Worm (Caenorhabditis elegans): ENCODE measurements around the gene fbxa-82.

The fbxa-82 gene

ce11 chrV:15082291-15082690 lies 30.0 kb upstream of the fbxa-82 start, which contains the start of the genes C01G10.10 and C01G10.9 (continued):
- no peak for TF ChIP-seq nhr-42 (GFP tag; IDR thresholded peaks at IDR 0.05)
- peak; percentile 64 for TF ChIP-seq dmd-6 (GFP tag; IDR thresholded peaks at IDR 0.05)
- TF ChIP-seq php-3 (GFP tag; IDR thresholded peaks at IDR 0.05) = no peak
- TF ChIP-seq T20F7.1 (GFP tag; optimal IDR thresholded peaks at IDR 0.05) = peak; percentile 33
- no peak for TF ChIP-seq D1046.2 (GFP tag; IDR thresholded peaks at IDR 0.05)
- TF ChIP-seq lir-3 (tag; optimal IDR thresholded peaks at IDR 0.05) = no peak
- no peak for TF ChIP-seq Y75B8A.6 (GFP tag; IDR thresholded peaks at IDR 0.05)
- TF ChIP-seq dpl-1 (GFP tag; optimal IDR thresholded peaks at IDR 0.05) = peak; percentile 63
- no peak for TF ChIP-seq nhr-77 (tag; optimal IDR thresholded peaks at IDR 0.05)
- peak; percentile 71 for TF ChIP-seq duxl-1 (tag; optimal IDR thresholded peaks at IDR 0.05; ENCODE audit: poor library complexity)
- peak; percentile 1 for TF ChIP-seq nhr-48 (tag; optimal IDR thresholded peaks at IDR 0.05)
- peak in 1 of 2 experiments; percentile 80 for TF ChIP-seq lsy-2 (tag; optimal IDR thresholded peaks at IDR 0.05)
- no peak for TF ChIP-seq ZK546.5 (tag; optimal IDR thresholded peaks at IDR 0.05)
- TF ChIP-seq snpc-1.2 (GFP tag; IDR thresholded peaks at IDR 0.05) = no peak
- TF ChIP-seq mxl-2 (GFP tag; conservative IDR thresholded peaks at IDR 0.05) = no peak
- no peak for TF ChIP-seq skn-1 (tag; optimal IDR thresholded peaks at IDR 0.05)
- no peak for TF ChIP-seq pha-4 (GFP tag; IDR thresholded peaks at IDR 0.05)
- no peak for TF ChIP-seq pha-4 (tag; optimal IDR thresholded peaks at IDR 0.05)
- no peak for TF ChIP-seq ceh-28 (tag; optimal IDR thresholded peaks at IDR 0.05)
- no peak for TF ChIP-seq mdl-1 (tag; optimal IDR thresholded peaks at IDR 0.05)
- peak; percentile 31 for TF ChIP-seq spr-1 (tag; optimal IDR thresholded peaks at IDR 0.05)
- no peak for TF ChIP-seq ztf-11 (tag; optimal IDR thresholded peaks at IDR 0.05)
- no peak for TF ChIP-seq sdz-12 (GFP tag; optimal IDR thresholded peaks at IDR 0.05)
- TF ChIP-seq aly-2 (tag; optimal IDR thresholded peaks at IDR 0.05) = no peak
- TF ChIP-seq ztf-7 (tag; optimal IDR thresholded peaks at IDR 0.05) = no peak
- TF ChIP-seq fos-1 (tag; optimal IDR thresholded peaks at IDR 0.05) = no peak
- TF ChIP-seq hmg-1.1 (GFP tag; IDR thresholded peaks at IDR 0.05) = no peak
- peak; percentile 69 for TF ChIP-seq nhr-6 (tag; optimal IDR thresholded peaks at IDR 0.05)
- 0 out of 2 replicates have a peak, but pooled peaks have one; percentile 24 for TF ChIP-seq madf-9 (GFP tag; conservative IDR thresholded peaks at IDR 0.05)
- TF ChIP-seq Y105C5A.15 (GFP tag; IDR thresholded peaks at IDR 0.05) = no peak
- TF ChIP-seq unc-130 (GFP tag; optimal IDR thresholded peaks at IDR 0.05) = peak; percentile 89
- no peak for TF ChIP-seq Y5F2A.4 (GFP tag; optimal IDR thresholded peaks at IDR 0.05)
- TF ChIP-seq lim-7 (GFP tag; IDR thresholded peaks at IDR 0.05) = no peak

DNA sequence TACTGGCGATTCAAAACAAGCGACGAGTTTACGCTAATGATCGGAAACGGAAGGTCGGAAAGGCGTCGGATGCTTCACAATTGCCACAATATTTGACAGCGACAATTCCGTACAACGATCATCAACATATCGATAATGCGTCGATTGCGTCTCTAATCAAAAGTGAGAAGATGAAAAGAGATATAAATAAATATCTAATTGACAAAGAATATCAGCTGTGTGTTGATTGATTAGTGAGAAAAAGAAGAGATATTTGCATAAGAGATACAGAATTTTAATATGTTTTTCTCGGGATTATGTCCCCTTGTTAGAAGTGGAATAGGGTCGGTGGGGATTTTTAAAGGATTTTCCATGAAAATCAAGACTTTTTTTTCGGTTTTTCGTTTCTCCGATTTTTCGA lies 26.2 kb upstream of the fbxa-82 start:
- TF ChIP-seq egl-27 (tag; optimal IDR thresholded peaks at IDR 0.05) (no peak), zip-2 (tag; optimal IDR thresholded peaks at IDR 0.05) (no peak), snpc-4 (tag; optimal IDR thresholded peaks at IDR 0.05) (no peak), D1046.2 (GFP tag; IDR thresholded peaks at IDR 0.05) (no peak), ZK546.5 (tag; optimal IDR thresholded peaks at IDR 0.05) (no peak), T26A8.4 (GFP tag; IDR thresholded peaks at IDR 0.05) (no peak), ctbp-1 (GFP tag; IDR thresholded peaks at IDR 0.05) (no peak), lin-13 (GFP tag; optimal IDR thresholded peaks at IDR 0.05) (no peak), dmd-6 (GFP tag; IDR thresholded peaks at IDR 0.05) (no peak), nhr-28 (tag; optimal IDR thresholded peaks at IDR 0.05) (no peak), snpc-1.2 (GFP tag; IDR thresholded peaks at IDR 0.05) (no peak), dve-1 (tag; optimal IDR thresholded peaks at IDR 0.05; ENCODE audit: insufficient read depth) (no peak), lim-7 (GFP tag; IDR thresholded peaks at IDR 0.05) (no peak), unc-39 (tag; optimal IDR thresholded peaks at IDR 0.05) (no peak)

Data from whole organism, L4 larva.